Fruit fly (Drosophila melanogaster) whole organism, embryonic: ENCODE results near the gene Ant2.

Source experiments
- ATbp ChIP-seq: fragments of 200-800 bp; sonication (Bioruptor generic); optimal IDR thresholded peaks from 2 replicates; lab custom pipeline; 2017; ENCODE audit warnings: missing biosample characterization, mild to moderate bottlenecking, missing genetic modification characterization, missing genetic modification reagents
- Blimp-1 ChIP-seq: fragments of 200-800 bp; sonication (Bioruptor generic); optimal IDR thresholded peaks from 3 replicates; lab custom pipeline; 2018; ENCODE audit warnings: missing biosample characterization, missing genetic modification characterization, mild to moderate bottlenecking, moderate library complexity, missing genetic modification reagents
- CG12104 ChIP-seq: fragments of 200-800 bp; sonication (Bioruptor generic); optimal IDR thresholded peaks from 3 replicates; lab custom pipeline; 2016; ENCODE audit warnings: missing biosample characterization, missing genetic modification characterization
- CG12659 ChIP-seq: fragments of 200-800 bp; sonication (Bioruptor generic); optimal IDR thresholded peaks from 3 replicates; lab custom pipeline; 2017; ENCODE audit warnings: mild to moderate bottlenecking, missing biosample characterization, missing genetic modification reagents, missing genetic modification characterization
- CG12744 ChIP-seq: fragments of 200-800 bp; sonication (Bioruptor generic); optimal IDR thresholded peaks from 2 replicates; lab custom pipeline; 2016; ENCODE audit warnings: missing biosample characterization, missing genetic modification characterization
- CG12769 ChIP-seq: fragments of 200-800 bp; sonication (Bioruptor generic); optimal IDR thresholded peaks from 2 replicates; lab custom pipeline; 2019; ENCODE audit warnings: missing biosample characterization, mild to moderate bottlenecking, missing genetic modification characterization, moderate library complexity
- CG15073 ChIP-seq: fragments of 200-800 bp; sonication (Bioruptor generic); optimal IDR thresholded peaks from 2 replicates; lab custom pipeline; 2016; ENCODE audit warnings: missing biosample characterization, missing genetic modification characterization
- CG15514 ChIP-seq: fragments of 200-800 bp; sonication (Bioruptor generic); optimal IDR thresholded peaks from 3 replicates; lab custom pipeline; 2017; ENCODE audit warnings: missing biosample characterization, missing genetic modification characterization, mild to moderate bottlenecking, moderate library complexity, missing genetic modification reagents
- CG16779 ChIP-seq: fragments of 200-800 bp; sonication (Bioruptor generic); IDR thresholded peaks from 2 replicates; pipeline ENCODE4 v1.3.6; 2022; ENCODE audit warnings: missing biosample characterization, missing genetic modification characterization
- CG17912 ChIP-seq: fragments of 200-800 bp; sonication (Bioruptor generic); optimal IDR thresholded peaks from 2 replicates; lab custom pipeline; 2018; ENCODE audit warnings: missing biosample characterization, mild to moderate bottlenecking, missing genetic modification characterization
- CG2875 ChIP-seq: fragments of 200-800 bp; sonication (Bioruptor generic); optimal IDR thresholded peaks from 2 replicates; lab custom pipeline; 2017; ENCODE audit warnings: missing biosample characterization, mild to moderate bottlenecking, missing genetic modification characterization, missing genetic modification reagents
- CG30403 ChIP-seq: fragments of 200-800 bp; sonication (Bioruptor generic); optimal IDR thresholded peaks from 3 replicates; lab custom pipeline; 2016; ENCODE audit warnings: missing biosample characterization, missing genetic modification characterization
- CG3407 ChIP-seq: fragments of 200-800 bp; sonication (Bioruptor generic); optimal IDR thresholded peaks from 2 replicates; lab custom pipeline; 2018; ENCODE audit warnings: missing biosample characterization, mild to moderate bottlenecking, missing genetic modification characterization
- CG4707 ChIP-seq: fragments of 200-800 bp; sonication (Bioruptor generic); optimal IDR thresholded peaks from 2 replicates; lab custom pipeline; 2018; ENCODE audit warnings: missing biosample characterization, mild to moderate bottlenecking, missing genetic modification characterization, moderate library complexity
- CG6654 ChIP-seq: fragments of 200-800 bp; sonication (Bioruptor generic); optimal IDR thresholded peaks from 2 replicates; lab custom pipeline; 2017; ENCODE audit warnings: missing biosample characterization, mild to moderate bottlenecking, missing genetic modification characterization
- CG7839 ChIP-seq: fragments of 200-800 bp; sonication (Bioruptor generic); optimal IDR thresholded peaks from 3 replicates; lab custom pipeline; 2018; ENCODE audit warnings: missing biosample characterization, mild to moderate bottlenecking, missing genetic modification characterization, moderate library complexity
- CG7928 ChIP-seq: fragments of 200-800 bp; sonication (Bioruptor generic); optimal IDR thresholded peaks from 2 replicates; lab custom pipeline; 2017; ENCODE audit warnings: missing biosample characterization, mild to moderate bottlenecking, missing genetic modification characterization
- CG9797 ChIP-seq: fragments of 200-800 bp; sonication (Bioruptor generic); optimal IDR thresholded peaks from 3 replicates; lab custom pipeline; 2018; ENCODE audit warnings: missing biosample characterization, mild to moderate bottlenecking, missing genetic modification characterization
- CTCF ChIP-seq: fragments of 200-800 bp; sonication (Bioruptor generic); optimal IDR thresholded peaks from 2 replicates; lab custom pipeline; 2017; ENCODE audit warnings: missing biosample characterization, mild to moderate bottlenecking, missing genetic modification characterization, moderate library complexity
- Chrac-16 ChIP-seq: fragments of 200-800 bp; sonication (Bioruptor generic); optimal IDR thresholded peaks from 3 replicates; lab custom pipeline; 2016; ENCODE audit warnings: missing biosample characterization, missing genetic modification characterization
- CoRest ChIP-seq: fragments of 200-800 bp; sonication (Bioruptor generic); optimal IDR thresholded peaks from 3 replicates; lab custom pipeline; 2018; ENCODE audit warnings: missing biosample characterization, mild to moderate bottlenecking, missing genetic modification characterization, moderate library complexity
- CrebB ChIP-seq: fragments of 200-800 bp; sonication (Bioruptor generic); optimal IDR thresholded peaks from 3 replicates; lab custom pipeline; 2018; ENCODE audit warnings: missing biosample characterization, mild to moderate bottlenecking, missing genetic modification characterization
- D ChIP-seq, 2 experiments: fragments of 200-800 bp in 1 of 2; fragments of >200 bp in 1 of 2; sonication (Bioruptor generic) in 1 of 2; optimal IDR thresholded peaks; 2 replicates in 1 of 2; 3 replicates in 1 of 2; lab custom pipeline; 2017; ENCODE audit warnings: mild to moderate bottlenecking in 1 of 2, missing biosample characterization in 1 of 2, missing genetic modification characterization in 1 of 2, missing genetic modification reagents in 1 of 2
- Eip74EF ChIP-seq, 2 experiments: fragments of 200-800 bp in 1 of 2; fragments of >200 bp in 1 of 2; sonication (Bioruptor generic) in 1 of 2; optimal IDR thresholded peaks; 2 replicates each; lab custom pipeline; 2017 to 2019; ENCODE audit warnings: missing biosample characterization in 2 of 2, missing genetic modification characterization in 2 of 2, mild to moderate bottlenecking in 1 of 2, moderate library complexity in 1 of 2
- HLH3B ChIP-seq: fragments of 200-800 bp; sonication (Bioruptor generic); IDR thresholded peaks from 2 replicates; pipeline ENCODE4 v1.3.6; 2022; ENCODE audit warnings: missing biosample characterization, missing genetic modification characterization
- HmgZ ChIP-seq: fragments of 200-800 bp; sonication (Bioruptor generic); optimal IDR thresholded peaks from 2 replicates; lab custom pipeline; 2018; ENCODE audit warnings: missing biosample characterization, mild to moderate bottlenecking, missing genetic modification characterization
- MESR4 ChIP-seq: fragments of 200-800 bp; sonication (Bioruptor generic); optimal IDR thresholded peaks from 2 replicates; lab custom pipeline; 2018; ENCODE audit warnings: missing biosample characterization, mild to moderate bottlenecking, missing genetic modification characterization, moderate library complexity
- Med ChIP-seq: fragments of 200-800 bp; sonication (Bioruptor generic); peaks from one replicate; lab custom pipeline; 2016; ENCODE audit warnings: missing biosample characterization, missing genetic modification characterization, mild to moderate bottlenecking, inconsistent platforms, moderate library complexity
- Rx ChIP-seq: fragments of 200-800 bp; sonication (Bioruptor generic); IDR thresholded peaks from 2 replicates; pipeline ENCODE4 v1.3.6; 2022; ENCODE audit warnings: missing biosample characterization, missing genetic modification characterization
- Sry-β ChIP-seq: fragments of 200-800 bp; sonication (Bioruptor generic); optimal IDR thresholded peaks from 2 replicates; lab custom pipeline; 2018; ENCODE audit warnings: missing biosample characterization, mild to moderate bottlenecking, missing genetic modification characterization, moderate library complexity
- Usf ChIP-seq: fragments of 200-800 bp; sonication (Bioruptor generic); optimal IDR thresholded peaks from 2 replicates; lab custom pipeline; 2017; ENCODE audit warnings: missing genotype, missing biosample characterization, missing genetic modification characterization
- bbx ChIP-seq: fragments of 200-800 bp; sonication (Bioruptor generic); IDR thresholded peaks from 2 replicates; pipeline ENCODE4 v1.3.6; 2022; ENCODE audit warnings: missing biosample characterization, missing genetic modification characterization; ENCODE audit not compliant: partially characterized antibody
- bcd ChIP-seq: fragments of 200-800 bp; sonication (Bioruptor generic); optimal IDR thresholded peaks from 2 replicates; lab custom pipeline; 2017; ENCODE audit warnings: missing biosample characterization, mild to moderate bottlenecking, missing genetic modification characterization
- btn ChIP-seq: fragments of 200-800 bp; sonication (Bioruptor generic); optimal IDR thresholded peaks from 2 replicates; lab custom pipeline; 2016; ENCODE audit warnings: missing biosample characterization, missing genetic modification characterization
- crol ChIP-seq: fragments of 200-800 bp; sonication (Bioruptor generic); IDR thresholded peaks from 2 replicates; pipeline ENCODE4 v1.3.6; 2022; ENCODE audit warnings: missing biosample characterization, missing genetic modification characterization
- da ChIP-seq: fragments of 200-800 bp; sonication (Bioruptor generic); optimal IDR thresholded peaks from 2 replicates; lab custom pipeline; 2016; ENCODE audit warnings: missing biosample characterization, missing genetic modification characterization
- dan ChIP-seq: fragments of 200-800 bp; sonication (Bioruptor generic); IDR thresholded peaks from 2 replicates; pipeline ENCODE4 v1.3.6; 2022; ENCODE audit warnings: missing biosample characterization, missing genetic modification characterization
- dm ChIP-seq: fragments of 200-800 bp; sonication (Bioruptor generic); optimal IDR thresholded peaks from 3 replicates; lab custom pipeline; 2016; ENCODE audit warnings: missing biosample characterization, missing genetic modification characterization
- emc ChIP-seq: fragments of 200-800 bp; sonication (Bioruptor generic); optimal IDR thresholded peaks from 2 replicates; lab custom pipeline; 2016; ENCODE audit warnings: missing biosample characterization, missing genetic modification characterization
- ems ChIP-seq: fragments of 200-800 bp; sonication (Bioruptor generic); optimal IDR thresholded peaks from 3 replicates; lab custom pipeline; 2016; ENCODE audit warnings: missing biosample characterization, missing genetic modification characterization
- luna ChIP-seq: fragments of 200-800 bp; sonication (Bioruptor generic); optimal IDR thresholded peaks from 2 replicates; lab custom pipeline; 2016; ENCODE audit warnings: missing biosample characterization, missing genetic modification characterization
- maf-S ChIP-seq: fragments of 200-800 bp; sonication (Bioruptor generic); optimal IDR thresholded peaks from 2 replicates; lab custom pipeline; 2016; ENCODE audit warnings: missing biosample characterization, missing genetic modification characterization
- mirr ChIP-seq: fragments of 200-800 bp; sonication (Bioruptor generic); optimal IDR thresholded peaks from 3 replicates; lab custom pipeline; 2018; ENCODE audit warnings: missing biosample characterization, mild to moderate bottlenecking, missing genetic modification characterization
- nerfin-1 ChIP-seq: fragments of 200-800 bp; sonication (Bioruptor generic); optimal IDR thresholded peaks from 3 replicates; lab custom pipeline; 2019; ENCODE audit warnings: missing biosample characterization, mild to moderate bottlenecking, missing genetic modification characterization, moderate library complexity
- psq ChIP-seq: fragments of 200-800 bp; sonication (Bioruptor generic); optimal IDR thresholded peaks from 2 replicates; lab custom pipeline; 2017; ENCODE audit warnings: missing biosample characterization, missing genetic modification characterization
- repo ChIP-seq: fragments of 200-800 bp; sonication (Bioruptor generic); optimal IDR thresholded peaks from 2 replicates; lab custom pipeline; 2016; ENCODE audit warnings: missing biosample characterization, missing genetic modification characterization
- sens ChIP-seq: fragments of 200-800 bp; sonication (Bioruptor generic); peaks from one replicate; lab custom pipeline; 2016; ENCODE audit warnings: missing biosample characterization, missing genetic modification characterization
- slp2 ChIP-seq: fragments of 200-800 bp; sonication (Bioruptor generic); optimal IDR thresholded peaks from 2 replicates; lab custom pipeline; 2016; ENCODE audit warnings: missing biosample characterization, missing genetic modification characterization
- so ChIP-seq: fragments of 200-800 bp; sonication (Bioruptor generic); IDR thresholded peaks from 3 replicates; pipeline ENCODE4 v1.3.6; 2022; ENCODE audit warnings: missing biosample characterization, missing genetic modification characterization
- stwl ChIP-seq: fragments of 200-800 bp; sonication (Bioruptor generic); optimal IDR thresholded peaks from 3 replicates; lab custom pipeline; 2018; ENCODE audit warnings: missing biosample characterization, mild to moderate bottlenecking, missing genetic modification characterization, moderate library complexity
- twi ChIP-seq: fragments of 200-800 bp; optimal IDR thresholded peaks from 2 replicates; lab custom pipeline; 2019; ENCODE audit warnings: missing biosample characterization, mild to moderate bottlenecking, missing genetic modification characterization, moderate library complexity
- zf30C ChIP-seq: fragments of 200-800 bp; sonication (Bioruptor generic); optimal IDR thresholded peaks from 3 replicates; lab custom pipeline; 2018; ENCODE audit warnings: missing biosample characterization, mild to moderate bottlenecking, missing genetic modification characterization

The Ant2 gene

dm6 chrX:10738835-10739371, 47.8 kb downstream of the Ant2 start (continued):
- TF ChIP-seq twi (tag; lab: Kevin White, UChicago) = no peak
- peak; percentile 79 for TF ChIP-seq CG12769 (tag; lab: Kevin White, UChicago)
- no peak for TF ChIP-seq CG7928 (GFP tag; lab: Kevin White, UChicago)
- peak; percentile 35 for TF ChIP-seq CG2875 (GFP tag; lab: Kevin White, UChicago)
- TF ChIP-seq zf30C (GFP tag; lab: Kevin White, UChicago) = no peak
- no peak for TF ChIP-seq Usf (GFP tag; lab: Kevin White, UChicago)
- peak; percentile 13 for TF ChIP-seq bcd (GFP tag; lab: Kevin White, UChicago)
- no peak for TF ChIP-seq CG3407 (GFP tag; lab: Kevin White, UChicago)
- peak; percentile 11 for TF ChIP-seq sens (GFP tag; lab: Kevin White, UChicago)
- TF ChIP-seq btn = no peak
- no peak for TF ChIP-seq HLH3B (GFP tag; lab: Robert Waterston, UW)
- TF ChIP-seq CG16779 = no peak
- TF ChIP-seq CG30403 (GFP tag; lab: Kevin White, UChicago) = no peak
- no peak for TF ChIP-seq Blimp-1 (GFP tag; lab: Kevin White, UChicago)
- no peak for TF ChIP-seq Eip74EF (GFP tag; optimal IDR thresholded peaks at IDR 0.05; lab: Kevin White, UChicago)
- TF ChIP-seq Rx (GFP tag; lab: Robert Waterston, UW) = no peak
- TF ChIP-seq CG17912 (GFP tag; lab: Kevin White, UChicago) = no peak
- TF ChIP-seq CG6654 (GFP tag; lab: Kevin White, UChicago) = no peak
- TF ChIP-seq bbx (GFP tag; lab: Robert Waterston, UW) = no peak
- TF ChIP-seq Chrac-16 = no peak
- no peak for TF ChIP-seq repo (GFP tag; lab: Kevin White, UChicago)
- no peak for TF ChIP-seq CG9797 (GFP tag; lab: Kevin White, UChicago)
- no peak for TF ChIP-seq dan
- no peak for TF ChIP-seq CG12659
- no peak for TF ChIP-seq D (optimal IDR thresholded peaks at IDR 0.05; lab: Kevin White, UChicago)
- peak; percentile 50 for TF ChIP-seq D (GFP tag; optimal IDR thresholded peaks at IDR 0.05; lab: Kevin White, UChicago)
- peak; percentile 4 for TF ChIP-seq mirr (GFP tag; lab: Kevin White, UChicago)
- no peak for TF ChIP-seq CoRest (tag; lab: Kevin White, UChicago)
- no peak for TF ChIP-seq CG7839 (tag; lab: Kevin White, UChicago)
- TF ChIP-seq stwl = no peak
- TF ChIP-seq ems (GFP tag; lab: Kevin White, UChicago) = no peak
- TF ChIP-seq luna (GFP tag; lab: Kevin White, UChicago) = no peak
- TF ChIP-seq CG4707 (GFP tag; lab: Kevin White, UChicago) = peak; percentile 9
- TF ChIP-seq nerfin-1 (tag; lab: Kevin White, UChicago) = no peak
- no peak for TF ChIP-seq CTCF (GFP tag; lab: Kevin White, UChicago)
- TF ChIP-seq maf-S (GFP tag; lab: Kevin White, UChicago) = no peak
- TF ChIP-seq CG12104 (GFP tag; lab: Kevin White, UChicago) = no peak
- no peak for TF ChIP-seq CG15073 (GFP tag; lab: Kevin White, UChicago)
- peak; percentile 93 for TF ChIP-seq crol (GFP tag; lab: Robert Waterston, UW)

dm6 chrX:10738151-10738430, 48.6 kb downstream of the Ant2 start:
- TF ChIP-seq ATbp (no peak), psq (GFP tag; lab: Kevin White, UChicago) (no peak), CrebB (tag; lab: Kevin White, UChicago) (no peak), da (no peak), Med (GFP tag; lab: Kevin White, UChicago) (peak; percentile 61), CG12744 (GFP tag; lab: Kevin White, UChicago) (no peak), MESR4 (GFP tag; lab: Kevin White, UChicago) (no peak), Sry-β (GFP tag; lab: Kevin White, UChicago) (no peak), crol (GFP tag; lab: Robert Waterston, UW) (peak; percentile 94), CG15514 (GFP tag; lab: Kevin White, UChicago) (no peak), slp2 (GFP tag; lab: Kevin White, UChicago) (no peak), so (GFP tag; lab: Robert Waterston, UW) (0 out of 3 replicates have a peak, but pooled peaks have one; percentile 24), emc (no peak), dm (GFP tag; lab: Kevin White, UChicago) (no peak), HmgZ (tag; lab: Kevin White, UChicago) (no peak)
